Worm (Caenorhabditis elegans) whole organism, late embryonic: ENCODE results near the gene rps-11.

ENCODE experiments used
- C08G9.2 ChIP-seq: sonication (generic microtip); optimal IDR thresholded peaks from 2 replicates; lab custom pipeline; 2016; ENCODE audit warnings: mild to moderate bottlenecking, missing genetic modification characterization, moderate library complexity, missing compliant biosample characterization
- C38D4.7 ChIP-seq: fragments of 200-800 bp; sonication (Bioruptor generic); optimal IDR thresholded peaks from 2 replicates; lab custom pipeline; 2018; ENCODE audit warnings: mild to moderate bottlenecking, missing genetic modification characterization, moderate library complexity, missing compliant biosample characterization
- F13H6.1 ChIP-seq: sonication (generic microtip); optimal IDR thresholded peaks from 2 replicates; lab custom pipeline; 2016; ENCODE audit warnings: missing genetic modification characterization, missing compliant biosample characterization
- K02D7.2 ChIP-seq: sonication (generic microtip); optimal IDR thresholded peaks from 2 replicates; lab custom pipeline; 2017; ENCODE audit warnings: mild to moderate bottlenecking, missing genetic modification characterization, missing compliant biosample characterization
- K09A11.1 ChIP-seq: sonication (generic microtip); optimal IDR thresholded peaks from 2 replicates; lab custom pipeline; 2017; ENCODE audit warnings: antibody characterized with exemption, mild to moderate bottlenecking, missing genetic modification characterization, missing compliant biosample characterization; ENCODE audit not compliant: insufficient read depth
- Y22D7AL.16 ChIP-seq: sonication (generic microtip); optimal IDR thresholded peaks from 2 replicates; lab custom pipeline; 2016; ENCODE audit warnings: missing genetic modification characterization, missing compliant biosample characterization
- ama-1 ChIP-seq: fragments of 150-350 bp; optimal IDR thresholded peaks from 2 replicates; lab custom pipeline; 2014
- ceh-14 ChIP-seq: sonication (generic microtip); optimal IDR thresholded peaks from 2 replicates; lab custom pipeline; 2016; ENCODE audit warnings: missing genotype, missing genetic modification characterization, missing compliant biosample characterization
- ceh-2 ChIP-seq: sonication (generic microtip); optimal IDR thresholded peaks from 2 replicates; lab custom pipeline; 2016; ENCODE audit warnings: missing genotype, missing genetic modification characterization, missing compliant biosample characterization
- ceh-22 ChIP-seq: sonication (generic microtip); optimal IDR thresholded peaks from 2 replicates; lab custom pipeline; 2017; ENCODE audit warnings: missing biosample characterization, missing genetic modification characterization
- ceh-24 ChIP-seq: sonication (generic microtip); optimal IDR thresholded peaks from 2 replicates; lab custom pipeline; 2016; ENCODE audit warnings: mild to moderate bottlenecking, missing genetic modification characterization, missing compliant biosample characterization
- ceh-30 ChIP-seq: fragments of 150-350 bp; optimal IDR thresholded peaks from 2 replicates; lab custom pipeline; 2014; ENCODE audit warnings: missing biosample characterization, missing genetic modification characterization
- ceh-31 ChIP-seq: sonication (generic microtip); optimal IDR thresholded peaks from 2 replicates; lab custom pipeline; 2016; ENCODE audit warnings: missing genetic modification characterization, missing compliant biosample characterization
- ceh-34 ChIP-seq: sonication (generic microtip); optimal IDR thresholded peaks from 2 replicates; lab custom pipeline; 2016; ENCODE audit warnings: mild to moderate bottlenecking, missing genetic modification characterization, missing compliant biosample characterization
- ceh-45 ChIP-seq: fragments of 200-800 bp; sonication (Bioruptor generic); IDR thresholded peaks from 2 replicates; pipeline ENCODE4 v1.3.6; 2022; ENCODE audit warnings: missing genetic modification reagents, missing genetic modification characterization, missing compliant biosample characterization
- ceh-48 ChIP-seq: sonication (generic microtip); optimal IDR thresholded peaks from 2 replicates; lab custom pipeline; 2016; ENCODE audit warnings: missing genetic modification characterization, inconsistent platforms, missing compliant biosample characterization
- ceh-6 ChIP-seq: fragments of 200-800 bp; sonication (Bioruptor generic); optimal IDR thresholded peaks from 2 replicates; lab custom pipeline; 2018; ENCODE audit warnings: mild to moderate bottlenecking, missing genetic modification characterization, missing compliant biosample characterization
- che-1 ChIP-seq: sonication (generic microtip); optimal IDR thresholded peaks from 2 replicates; lab custom pipeline; 2016; ENCODE audit warnings: mild to moderate bottlenecking, missing genetic modification characterization, missing compliant biosample characterization
- dmd-4 ChIP-seq: sonication (generic microtip); optimal IDR thresholded peaks from 2 replicates; lab custom pipeline; 2016; ENCODE audit warnings: borderline replicate concordance, missing genetic modification characterization, missing compliant biosample characterization
- dve-1 ChIP-seq: sonication (generic microtip); optimal IDR thresholded peaks from 2 replicates; lab custom pipeline; 2017; ENCODE audit warnings: antibody characterized with exemption, mild to moderate bottlenecking, missing genetic modification characterization, missing compliant biosample characterization
- elt-4 ChIP-seq: sonication (generic microtip); optimal IDR thresholded peaks from 2 replicates; lab custom pipeline; 2016; ENCODE audit warnings: missing genetic modification characterization, missing compliant biosample characterization
- ets-4 ChIP-seq: sonication (generic microtip); optimal IDR thresholded peaks from 2 replicates; lab custom pipeline; 2016; ENCODE audit warnings: missing genetic modification characterization, missing compliant biosample characterization
- eyg-1 ChIP-seq: sonication (generic microtip); optimal IDR thresholded peaks from 2 replicates; lab custom pipeline; 2016; ENCODE audit warnings: missing genotype, missing genetic modification characterization, missing compliant biosample characterization
- fkh-10 ChIP-seq: fragments of 150-350 bp; optimal IDR thresholded peaks from 2 replicates; lab custom pipeline; 2014; ENCODE audit warnings: missing biosample characterization, missing genetic modification reagents, missing genetic modification characterization
- fkh-6 ChIP-seq: sonication (generic microtip); optimal IDR thresholded peaks from 2 replicates; lab custom pipeline; 2016; ENCODE audit warnings: missing genetic modification characterization, missing compliant biosample characterization
- gmeb-2 ChIP-seq: sonication (generic microtip); optimal IDR thresholded peaks from 2 replicates; lab custom pipeline; 2016; ENCODE audit warnings: missing genetic modification characterization, inconsistent platforms, missing compliant biosample characterization
- hlh-15 ChIP-seq: sonication (generic microtip); optimal IDR thresholded peaks from 2 replicates; lab custom pipeline; 2016; ENCODE audit warnings: missing genetic modification characterization, missing compliant biosample characterization
- hlh-30 ChIP-seq: sonication (generic microtip); optimal IDR thresholded peaks from 2 replicates; lab custom pipeline; 2017; ENCODE audit warnings: antibody characterized with exemption, missing genetic modification characterization, missing compliant biosample characterization; ENCODE audit not compliant: insufficient read depth
- hlh-6 ChIP-seq: sonication (generic microtip); optimal IDR thresholded peaks from 2 replicates; lab custom pipeline; 2016; ENCODE audit warnings: missing genotype, missing genetic modification characterization, missing compliant biosample characterization
- hlh-8 ChIP-seq: sonication (generic microtip); optimal IDR thresholded peaks from 2 replicates; lab custom pipeline; 2016; ENCODE audit warnings: missing genotype, missing genetic modification characterization, missing compliant biosample characterization
- lim-6 ChIP-seq: sonication (generic microtip); optimal IDR thresholded peaks from 2 replicates; lab custom pipeline; 2016; ENCODE audit warnings: missing genetic modification characterization, missing compliant biosample characterization
- madf-2 ChIP-seq: sonication (generic microtip); optimal IDR thresholded peaks from 2 replicates; lab custom pipeline; 2017; ENCODE audit warnings: missing genetic modification characterization, missing compliant biosample characterization
- nfya-1 ChIP-seq: sonication (generic microtip); optimal IDR thresholded peaks from 2 replicates; lab custom pipeline; 2017; ENCODE audit warnings: missing genetic modification characterization, mild to moderate bottlenecking, missing compliant biosample characterization, antibody characterized with exemption, moderate library complexity
- npax-4 ChIP-seq: sonication (generic microtip); optimal IDR thresholded peaks from 2 replicates; lab custom pipeline; 2016; ENCODE audit warnings: missing genetic modification characterization, missing compliant biosample characterization
- odd-2 ChIP-seq: sonication (generic microtip); optimal IDR thresholded peaks from 2 replicates; lab custom pipeline; 2017; ENCODE audit warnings: antibody characterized with exemption, mild to moderate bottlenecking, missing genetic modification characterization, missing compliant biosample characterization
- pag-3 ChIP-seq: sonication (generic microtip); optimal IDR thresholded peaks from 2 replicates; lab custom pipeline; 2016; ENCODE audit warnings: missing compliant biosample characterization, missing genetic modification characterization, borderline replicate concordance
- pax-1 ChIP-seq: fragments of 150-350 bp; optimal IDR thresholded peaks from 2 replicates; lab custom pipeline; 2014; ENCODE audit warnings: missing biosample characterization, missing genetic modification characterization
- pha-2 ChIP-seq: sonication (generic microtip); optimal IDR thresholded peaks from 2 replicates; lab custom pipeline; 2017; ENCODE audit warnings: mild to moderate bottlenecking, missing genetic modification characterization, missing compliant biosample characterization
- pha-4 ChIP-seq: fragments of 150-350 bp; optimal IDR thresholded peaks from 2 replicates; lab custom pipeline; 2018; ENCODE audit warnings: missing biosample characterization, missing genetic modification reagents, missing genetic modification characterization
- pros-1 ChIP-seq: fragments of 150-350 bp; optimal IDR thresholded peaks from 2 replicates; lab custom pipeline; 2014; ENCODE audit warnings: missing biosample characterization, missing genetic modification reagents, missing genetic modification characterization
- ref-2 ChIP-seq: sonication (generic microtip); optimal IDR thresholded peaks from 2 replicates; lab custom pipeline; 2016; ENCODE audit warnings: missing genetic modification characterization, missing compliant biosample characterization
- rnt-1 ChIP-seq: sonication (generic microtip); optimal IDR thresholded peaks from 2 replicates; lab custom pipeline; 2016; ENCODE audit warnings: missing genetic modification characterization, missing compliant biosample characterization
- sox-4 ChIP-seq: sonication (generic microtip); optimal IDR thresholded peaks from 2 replicates; lab custom pipeline; 2017; ENCODE audit warnings: mild to moderate bottlenecking, missing genetic modification characterization, inconsistent platforms, missing compliant biosample characterization
- ttx-3 ChIP-seq: sonication (generic microtip); optimal IDR thresholded peaks from 2 replicates; lab custom pipeline; 2016; ENCODE audit warnings: missing genetic modification reagents, missing genetic modification characterization, missing compliant biosample characterization
- unc-3 ChIP-seq, 2 experiments: fragments of 200-800 bp in 1 of 2; sonication (Bioruptor generic) in 1 of 2; sonication (generic microtip) in 1 of 2; conservative IDR thresholded peaks in 1 of 2; optimal IDR thresholded peaks in 1 of 2; 2 replicates each; pipeline versions ENCODE4 v1.3.6 to Lab custom; 2016 to 2022; ENCODE audit warnings: missing compliant biosample characterization in 2 of 2, missing genetic modification characterization in 2 of 2, missing genetic modification reagents in 1 of 2
- unc-86 ChIP-seq: sonication (generic microtip); optimal IDR thresholded peaks from 2 replicates; lab custom pipeline; 2016; ENCODE audit warnings: missing genetic modification characterization, missing compliant biosample characterization
- zip-5 ChIP-seq: sonication (generic microtip); optimal IDR thresholded peaks from 2 replicates; lab custom pipeline; 2016; ENCODE audit warnings: missing genetic modification characterization, missing compliant biosample characterization
- ztf-16 ChIP-seq: sonication (generic microtip); optimal IDR thresholded peaks from 2 replicates; lab custom pipeline; 2017; ENCODE audit warnings: missing genetic modification characterization, missing compliant biosample characterization

rps-11 gene

DNA sequence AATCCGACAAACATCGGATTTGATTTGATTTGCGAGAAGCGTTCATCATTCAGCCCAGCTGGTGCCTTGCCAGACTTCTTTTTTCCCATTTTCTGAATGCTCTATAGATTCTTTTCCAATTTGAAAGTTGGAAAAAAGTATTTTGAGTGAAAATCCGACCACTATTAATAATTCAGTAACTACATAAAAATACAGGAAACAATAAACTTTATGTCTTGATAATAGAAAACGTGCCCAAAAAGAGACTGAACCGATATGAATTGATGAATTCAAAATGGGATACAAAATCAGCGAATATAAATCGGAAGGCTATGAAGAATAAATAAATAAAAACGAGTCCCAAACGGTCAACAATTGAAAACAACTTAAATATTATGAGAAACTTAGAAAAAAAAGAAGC is 29.3 kb downstream of the rps-11 start, which contains the start of gene F58B3.4:
Gene F58B3.4 (minus strand): TSS at position 101 of the 400 bp plus-strand sequence.
- no peak for TF ChIP-seq ceh-48
- TF ChIP-seq pros-1 (tag; lab: Kevin White, UChicago), result no peak
- TF ChIP-seq K02D7.2, result no peak
- no peak for TF ChIP-seq ceh-14 (tag; lab: Kevin White, UChicago)
- TF ChIP-seq eyg-1 (tag; lab: Kevin White, UChicago), result no peak
- TF ChIP-seq ceh-22 (tag; lab: Kevin White, UChicago), result no peak

DNA sequence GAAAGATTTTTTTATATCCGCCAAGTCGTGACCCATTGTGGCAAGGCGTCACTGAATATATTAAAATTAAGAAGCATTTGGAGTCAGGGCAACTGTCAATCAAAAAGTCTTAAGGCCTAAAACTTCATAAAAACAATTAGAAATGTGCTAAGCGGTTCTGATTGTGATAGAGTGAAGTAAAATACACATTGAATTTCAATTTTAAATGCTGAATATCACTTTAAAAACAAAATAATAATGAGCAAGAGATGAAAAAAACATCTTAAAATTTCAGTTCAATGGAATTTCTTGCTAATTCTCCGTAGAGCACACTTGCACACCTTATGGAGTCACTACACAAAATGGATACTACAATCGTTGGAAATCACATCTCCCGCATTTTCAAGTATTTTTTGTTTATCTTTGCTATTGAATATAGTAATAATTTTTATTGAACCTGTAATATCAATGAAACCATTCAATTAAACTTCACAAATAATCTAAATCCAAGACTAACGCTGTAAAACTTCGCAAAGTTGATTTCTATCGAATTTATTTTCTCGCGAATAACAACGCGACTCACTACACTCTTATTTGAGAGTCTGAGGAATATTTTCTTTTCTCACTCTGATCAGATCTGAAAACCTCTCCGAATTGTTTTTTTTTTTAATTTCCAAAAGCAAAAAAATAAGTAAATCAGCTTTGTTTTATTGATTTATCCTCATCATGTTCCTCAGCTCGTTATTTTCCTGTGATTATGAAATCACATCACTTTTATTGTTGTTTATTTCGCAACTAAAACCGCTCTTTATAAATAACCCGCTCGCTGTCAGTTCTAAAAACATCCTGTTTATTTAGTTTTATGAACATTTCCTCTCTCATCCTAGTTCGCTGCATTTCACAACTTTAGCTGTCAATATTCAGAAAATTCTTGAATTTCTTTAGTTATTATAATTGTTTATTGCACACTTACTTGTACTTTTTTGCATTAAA is 33.3 kb downstream of the rps-11 start, which contains the start of gene mars-1:
Gene mars-1 (minus strand): TSS at position 51 of the 972 bp plus-strand sequence.
- TF ChIP-seq ceh-24 (tag; lab: Kevin White, UChicago) (no peak), ceh-48 (no peak), sox-4 (tag; lab: Kevin White, UChicago) (no peak), pag-3 (no peak), fkh-10 (GFP tag; lab: Kevin White, UChicago) (no peak), lim-6 (peak; percentile 54), ztf-16 (tag; lab: Kevin White, UChicago) (no peak), F13H6.1 (peak; percentile 72), ceh-45 (no peak), C08G9.2 (tag; lab: Kevin White, UChicago) (peak; percentile 85), ceh-2 (tag; lab: Kevin White, UChicago) (peak; percentile 82), pha-4 (tag; lab: Kevin White, UChicago) (no peak), ceh-14 (tag; lab: Kevin White, UChicago) (peak; percentile 62), hlh-30 (tag; lab: Kevin White, UChicago) (no peak), nfya-1 (tag; lab: Kevin White, UChicago) (no peak), dve-1 (tag; lab: Kevin White, UChicago) (no peak), ceh-22 (tag; lab: Kevin White, UChicago) (no peak), elt-4 (no peak), gmeb-2 (tag; lab: Kevin White, UChicago) (no peak), pros-1 (tag; lab: Kevin White, UChicago) (no peak), K02D7.2 (no peak), rnt-1 (tag; lab: Kevin White, UChicago) (peak; percentile 49), ttx-3 (tag; lab: Kevin White, UChicago) (no peak), C38D4.7 (GFP tag; lab: Kevin White, UChicago) (no peak), ceh-30 (no peak), unc-86 (tag; lab: Kevin White, UChicago) (peak; percentile 57), Y22D7AL.16 (no peak), ets-4 (tag; lab: Kevin White, UChicago) (peak; percentile 90), fkh-6 (tag; lab: Kevin White, UChicago) (no peak), ceh-34 (tag; lab: Kevin White, UChicago) (peak; percentile 76), madf-2 (tag; lab: Kevin White, UChicago) (no peak), ceh-6 (GFP tag; lab: Kevin White, UChicago) (no peak), K09A11.1 (tag; lab: Kevin White, UChicago) (no peak), ceh-31 (tag; lab: Kevin White, UChicago) (peak; percentile 94), zip-5 (peak; percentile 93), hlh-8 (peak; percentile 51), unc-3 (GFP tag; conservative IDR thresholded peaks at IDR 0.05; lab: Robert Waterston, UW) (no peak), unc-3 (tag; optimal IDR thresholded peaks at IDR 0.05; lab: Kevin White, UChicago) (peak; percentile 60), odd-2 (no peak), hlh-15 (tag; lab: Kevin White, UChicago) (no peak), ref-2 (tag; lab: Kevin White, UChicago) (peak; percentile 37), pha-2 (tag; lab: Kevin White, UChicago) (no peak), dmd-4 (tag; lab: Kevin White, UChicago) (no peak), pax-1 (tag; lab: Kevin White, UChicago) (no peak), ama-1 (lab: Kevin White, UChicago) (no peak), che-1 (tag; lab: Kevin White, UChicago) (no peak), hlh-6 (tag; lab: Kevin White, UChicago) (no peak), npax-4 (no peak)
